Fruit fly (Drosophila melanogaster) whole organism, prepupa: Measurements from ENCODE around the gene Galk.
A peak's percentile ranks its signal among the peaks of the same experiment; 100 is the strongest.

Experiments used
- Blimp-1 ChIP-seq: fragments of 200-800 bp; sonication (Bioruptor generic); optimal IDR thresholded peaks from 3 replicates; lab custom pipeline; 2017; ENCODE audit warnings: missing biosample characterization, missing genetic modification characterization, mild to moderate bottlenecking, moderate library complexity, missing genetic modification reagents
- CG10631 ChIP-seq: fragments of 200-800 bp; sonication (Bioruptor generic); optimal IDR thresholded peaks from 2 replicates; lab custom pipeline; 2016; ENCODE audit warnings: missing biosample characterization, missing genetic modification characterization
- CG11294 ChIP-seq: fragments of 200-800 bp; sonication (Bioruptor generic); IDR thresholded peaks from 2 replicates; pipeline ENCODE4 v1.3.6; 2022; ENCODE audit warnings: missing biosample characterization, missing genetic modification characterization
- CG11762 ChIP-seq: fragments of 200-800 bp; sonication (Bioruptor generic); optimal IDR thresholded peaks from 3 replicates; lab custom pipeline; 2016; ENCODE audit warnings: missing biosample characterization, missing genetic modification characterization; ENCODE audit not compliant: insufficient read depth
- CG11902 ChIP-seq: fragments of 200-800 bp; sonication (Bioruptor generic); optimal IDR thresholded peaks from 3 replicates; lab custom pipeline; 2016; ENCODE audit warnings: missing biosample characterization, missing genetic modification characterization
- CG15336 ChIP-seq: fragments of 200-800 bp; sonication (Bioruptor generic); IDR thresholded peaks from 2 replicates; pipeline ENCODE4 v1.3.6; 2022; ENCODE audit warnings: missing biosample characterization, missing genetic modification characterization
- CG1621 ChIP-seq: fragments of 200-800 bp; sonication (Bioruptor generic); optimal IDR thresholded peaks from 3 replicates; lab custom pipeline; 2018; ENCODE audit warnings: missing biosample characterization, mild to moderate bottlenecking, missing genetic modification characterization
- CG16779 ChIP-seq: fragments of 200-800 bp; sonication (Bioruptor generic); optimal IDR thresholded peaks from 3 replicates; lab custom pipeline; 2017; ENCODE audit warnings: missing biosample characterization, mild to moderate bottlenecking, missing genetic modification characterization
- CG3032 ChIP-seq: fragments of 200-800 bp; optimal IDR thresholded peaks from 2 replicates; lab custom pipeline; 2019; ENCODE audit warnings: missing biosample characterization, mild to moderate bottlenecking, missing genetic modification characterization, moderate library complexity
- CG31627 ChIP-seq: fragments of 200-800 bp; sonication (Bioruptor generic); optimal IDR thresholded peaks from 3 replicates; lab custom pipeline; 2016; ENCODE audit warnings: missing biosample characterization, missing genetic modification characterization
- CG32006 ChIP-seq: fragments of 200-800 bp; sonication (Bioruptor generic); optimal IDR thresholded peaks from 3 replicates; lab custom pipeline; 2017; ENCODE audit warnings: missing biosample characterization, mild to moderate bottlenecking, missing genetic modification characterization
- CG34406 ChIP-seq: fragments of 200-800 bp; sonication (Bioruptor generic); optimal IDR thresholded peaks from 3 replicates; lab custom pipeline; 2016; ENCODE audit warnings: missing biosample characterization, missing genetic modification characterization
- CG6163 ChIP-seq: fragments of 200-800 bp; sonication (Bioruptor generic); IDR thresholded peaks from 3 replicates; pipeline ENCODE4 v1.3.6; 2022; ENCODE audit warnings: missing biosample characterization, missing genetic modification characterization
- CG6276 ChIP-seq: fragments of 200-800 bp; sonication (Bioruptor generic); optimal IDR thresholded peaks from 2 replicates; lab custom pipeline; 2017; ENCODE audit warnings: missing biosample characterization, mild to moderate bottlenecking, missing genetic modification characterization
- CG6792 ChIP-seq: fragments of 200-800 bp; sonication (Bioruptor generic); optimal IDR thresholded peaks from 3 replicates; lab custom pipeline; 2016; ENCODE audit warnings: missing biosample characterization, missing genetic modification characterization
- CG6808 ChIP-seq: fragments of 200-800 bp; sonication (Bioruptor generic); optimal IDR thresholded peaks from 3 replicates; lab custom pipeline; 2017; ENCODE audit warnings: missing biosample characterization, missing genetic modification characterization, mild to moderate bottlenecking, moderate library complexity, missing genetic modification reagents
- CG6854 ChIP-seq: fragments of 200-800 bp; sonication (Bioruptor generic); optimal IDR thresholded peaks from 2 replicates; lab custom pipeline; 2017; ENCODE audit warnings: missing biosample characterization, mild to moderate bottlenecking, missing genetic modification characterization
- CG8119 ChIP-seq: fragments of 200-800 bp; sonication (Bioruptor generic); IDR thresholded peaks from 3 replicates; pipeline ENCODE4 v1.3.6; 2022; ENCODE audit warnings: missing biosample characterization, missing genetic modification characterization
- CG8319 ChIP-seq: fragments of 200-800 bp; sonication (Bioruptor generic); optimal IDR thresholded peaks from 3 replicates; lab custom pipeline; 2016; ENCODE audit warnings: missing biosample characterization, missing genetic modification characterization
- CG8632 ChIP-seq: fragments of 200-800 bp; sonication (Bioruptor generic); optimal IDR thresholded peaks from 3 replicates; lab custom pipeline; 2016; ENCODE audit warnings: missing biosample characterization, missing genetic modification characterization
- CG9139 ChIP-seq: fragments of 200-800 bp; sonication (Bioruptor generic); optimal IDR thresholded peaks from 3 replicates; lab custom pipeline; 2017; ENCODE audit warnings: missing biosample characterization, mild to moderate bottlenecking, missing genetic modification characterization
- Eip78C ChIP-seq: fragments of 200-800 bp; sonication (Bioruptor generic); peaks from one replicate; lab custom pipeline; 2016; ENCODE audit warnings: missing biosample characterization, missing genetic modification characterization
- Eip93F ChIP-seq: fragments of 200-800 bp; sonication (Bioruptor generic); optimal IDR thresholded peaks from 2 replicates; lab custom pipeline; 2016; ENCODE audit warnings: missing biosample characterization, mild to moderate bottlenecking, missing genetic modification characterization
- Hr39 ChIP-seq: fragments of 200-800 bp; sonication (Bioruptor generic); optimal IDR thresholded peaks from 2 replicates; lab custom pipeline; 2016; ENCODE audit warnings: missing biosample characterization, missing genetic modification characterization
- Hr4 ChIP-seq: fragments of 200-800 bp; sonication (Bioruptor generic); optimal IDR thresholded peaks from 3 replicates; lab custom pipeline; 2016; ENCODE audit warnings: missing biosample characterization, missing genetic modification characterization
- Lpt ChIP-seq: fragments of 200-800 bp; sonication (Bioruptor generic); optimal IDR thresholded peaks from 3 replicates; lab custom pipeline; 2016; ENCODE audit warnings: missing biosample characterization, missing genetic modification characterization
- Met ChIP-seq: fragments of 200-800 bp; sonication (Bioruptor generic); optimal IDR thresholded peaks from 3 replicates; lab custom pipeline; 2016; ENCODE audit warnings: missing biosample characterization, missing genetic modification characterization
- Smox ChIP-seq: fragments of 200-800 bp; sonication (Bioruptor generic); optimal IDR thresholded peaks from 3 replicates; lab custom pipeline; 2016; ENCODE audit warnings: missing biosample characterization, missing genetic modification characterization
- Sox102F ChIP-seq: fragments of 200-800 bp; sonication (Bioruptor generic); optimal IDR thresholded peaks from 2 replicates; lab custom pipeline; 2016; ENCODE audit warnings: missing biosample characterization, mild to moderate bottlenecking, missing genetic modification characterization
- Sox15 ChIP-seq: fragments of 200-800 bp; sonication (Bioruptor generic); optimal IDR thresholded peaks from 3 replicates; lab custom pipeline; 2016; ENCODE audit warnings: missing biosample characterization, missing genetic modification characterization
- achi ChIP-seq: fragments of 200-800 bp; sonication (Bioruptor generic); optimal IDR thresholded peaks from 3 replicates; lab custom pipeline; 2016; ENCODE audit warnings: missing biosample characterization, missing genetic modification characterization
- acj6 ChIP-seq: fragments of 200-800 bp; sonication (Bioruptor generic); optimal IDR thresholded peaks from 3 replicates; lab custom pipeline; 2016; ENCODE audit warnings: missing biosample characterization, missing genetic modification characterization
- cyc ChIP-seq: fragments of 200-800 bp; sonication (Bioruptor generic); optimal IDR thresholded peaks from 3 replicates; lab custom pipeline; 2016; ENCODE audit warnings: missing biosample characterization, missing genetic modification characterization
- dac ChIP-seq: fragments of 200-800 bp; sonication (Bioruptor generic); optimal IDR thresholded peaks from 2 replicates; lab custom pipeline; 2017; ENCODE audit warnings: missing biosample characterization, mild to moderate bottlenecking, missing genetic modification characterization
- dsx ChIP-seq: fragments of 200-800 bp; optimal IDR thresholded peaks from 3 replicates; lab custom pipeline; 2019; ENCODE audit warnings: missing biosample characterization, mild to moderate bottlenecking, missing genetic modification characterization, moderate library complexity; ENCODE audit not compliant: poor library complexity, severe bottlenecking
- eg ChIP-seq: fragments of 200-800 bp; sonication (Bioruptor generic); IDR thresholded peaks from 3 replicates; pipeline ENCODE4 v1.3.6; 2022; ENCODE audit warnings: missing biosample characterization, missing genetic modification characterization
- esn ChIP-seq: fragments of 200-800 bp; sonication (Bioruptor generic); optimal IDR thresholded peaks from 2 replicates; lab custom pipeline; 2016; ENCODE audit warnings: missing biosample characterization, mild to moderate bottlenecking, missing genetic modification characterization, moderate library complexity
- fd85E ChIP-seq: fragments of 200-800 bp; sonication (Bioruptor generic); optimal IDR thresholded peaks from 3 replicates; lab custom pipeline; 2016; ENCODE audit warnings: missing biosample characterization, missing genetic modification characterization
- fkh ChIP-seq: fragments of 200-800 bp; sonication (Bioruptor generic); optimal IDR thresholded peaks from 3 replicates; lab custom pipeline; 2017; ENCODE audit warnings: missing biosample characterization, mild to moderate bottlenecking, missing genetic modification characterization, moderate library complexity
- pdm3 ChIP-seq: fragments of 200-800 bp; sonication (Bioruptor generic); optimal IDR thresholded peaks from 3 replicates; lab custom pipeline; 2016; ENCODE audit warnings: missing biosample characterization, missing genetic modification characterization
- salr ChIP-seq, 2 experiments: fragments of 200-800 bp; sonication (Bioruptor generic); optimal IDR thresholded peaks; 3 replicates each; lab custom pipeline; 2016 to 2018; ENCODE audit warnings: missing biosample characterization in 2 of 2, missing genetic modification characterization in 2 of 2, mild to moderate bottlenecking in 1 of 2
- spab ChIP-seq: fragments of 200-800 bp; sonication (Bioruptor generic); optimal IDR thresholded peaks from 2 replicates; lab custom pipeline; 2017; ENCODE audit warnings: missing biosample characterization, mild to moderate bottlenecking, missing genetic modification characterization, missing genetic modification reagents
- ss ChIP-seq, 2 experiments: fragments of 200-800 bp; sonication (Bioruptor generic); optimal IDR thresholded peaks; 2 replicates in 1 of 2; 3 replicates in 1 of 2; lab custom pipeline; 2017 to 2018; ENCODE audit warnings: mild to moderate bottlenecking in 2 of 2, missing biosample characterization in 2 of 2, missing genetic modification characterization in 2 of 2, moderate library complexity in 1 of 2
- svp ChIP-seq: fragments of 200-800 bp; sonication (Bioruptor generic); peaks from one replicate; lab custom pipeline; 2016; ENCODE audit warnings: missing biosample characterization, missing genetic modification characterization

Galk gene

dm6 chr3L:8981495-8981894 is 4.4 kb downstream of the Galk start, which contains the start of gene CG13314:
TSS of gene CG13314 (plus strand) at chr3L:8981795.
- TF ChIP-seq Hr4 (GFP tag; lab: Kevin White, UChicago) = no peak
- no peak for TF ChIP-seq CG8319 (GFP tag; lab: Kevin White, UChicago)
- TF ChIP-seq CG31627 (GFP tag; lab: Kevin White, UChicago) = no peak
- TF ChIP-seq cyc (GFP tag; lab: Kevin White, UChicago) = no peak
- TF ChIP-seq spab (GFP tag; lab: Kevin White, UChicago) = no peak
- TF ChIP-seq CG8632 (GFP tag; lab: Kevin White, UChicago) = no peak
- TF ChIP-seq dsx (GFP tag; lab: Kevin White, UChicago) = no peak
- TF ChIP-seq, all 60 proteins: peak for 0

DNA sequence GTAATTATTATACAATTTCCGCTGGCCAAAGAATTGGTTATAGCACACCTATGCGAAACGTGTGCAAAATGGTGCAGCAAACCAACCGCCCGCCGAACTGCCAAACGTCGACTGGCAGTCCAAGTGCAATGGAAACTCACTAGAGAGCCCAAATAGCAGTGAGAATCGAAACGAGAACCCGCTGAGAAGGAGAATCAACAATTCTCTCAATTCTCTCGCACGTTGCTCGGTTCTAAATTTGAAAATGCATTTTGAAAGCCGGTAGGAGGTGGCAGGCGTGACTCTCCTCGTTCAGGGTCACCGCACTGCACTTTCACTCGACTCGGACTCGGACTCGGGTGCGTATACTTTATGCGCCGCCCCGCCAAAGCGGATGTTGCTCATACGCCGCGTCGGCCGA is 6.1 kb downstream of the Galk start, which contains the start of gene CG5644:
CG5644 (minus strand) TSS at position 101 of the 400 bp plus-strand sequence.
- TF ChIP-seq CG34406 = no peak
- no peak for TF ChIP-seq CG6854 (GFP tag; lab: Kevin White, UChicago)
- TF ChIP-seq ss (GFP tag; optimal IDR thresholded peaks at IDR 0.05; lab: Kevin White, UChicago) = no peak
- no peak for TF ChIP-seq CG6163 (GFP tag; lab: Robert Waterston, UW)
- no peak for TF ChIP-seq Smox
- TF ChIP-seq Met (GFP tag; lab: Kevin White, UChicago) = no peak
- no peak for TF ChIP-seq Hr39 (GFP tag; lab: Kevin White, UChicago)
- TF ChIP-seq Eip93F = no peak
- TF ChIP-seq CG1621 (tag; lab: Kevin White, UChicago) = no peak
- TF ChIP-seq CG6276 (GFP tag; lab: Kevin White, UChicago) = no peak
- no peak for TF ChIP-seq Sox102F (GFP tag; lab: Kevin White, UChicago)
- no peak for TF ChIP-seq CG8119 (GFP tag; lab: Robert Waterston, UW)
- no peak for TF ChIP-seq CG9139 (GFP tag; lab: Kevin White, UChicago)
- no peak for TF ChIP-seq CG11762 (GFP tag; lab: Kevin White, UChicago)
- TF ChIP-seq salr (GFP tag; optimal IDR thresholded peaks at IDR 0.05; lab: Kevin White, UChicago) = no peak
- TF ChIP-seq CG16779 (tag; lab: Kevin White, UChicago) = no peak

DNA sequence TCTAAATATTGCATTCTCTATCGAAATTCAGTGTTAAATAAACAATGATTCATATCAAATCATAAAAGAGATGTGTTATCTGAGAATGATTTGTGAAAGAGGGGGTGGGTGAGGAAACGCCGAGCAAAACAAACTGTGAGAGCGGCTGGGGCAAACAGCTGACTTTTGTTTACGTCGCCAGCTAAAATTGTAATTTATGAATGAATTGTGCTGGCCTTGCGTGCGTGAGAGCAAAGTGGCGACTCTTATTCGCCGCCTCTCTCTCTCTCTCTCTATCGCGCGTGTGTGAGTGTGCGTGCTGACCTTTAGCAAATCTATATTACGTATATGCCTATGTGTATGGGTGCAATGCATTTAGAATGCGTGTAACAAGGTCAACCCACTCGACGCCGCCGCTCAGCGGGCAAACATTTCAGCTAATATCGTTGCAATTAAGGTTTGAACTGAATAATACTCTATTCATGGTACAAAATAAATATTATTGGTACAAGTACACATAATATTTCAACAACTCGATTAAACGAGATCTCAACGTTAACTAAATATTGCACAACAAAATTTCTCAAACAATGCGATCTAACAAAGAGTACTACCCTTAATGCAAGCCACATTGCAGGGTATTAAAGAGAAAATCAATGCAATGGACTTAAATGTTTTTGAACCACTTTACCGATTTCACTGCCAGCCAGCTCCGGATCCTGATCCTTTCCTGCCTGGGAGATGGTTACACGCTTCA is 7.0 kb downstream of the Galk start:
- peak; percentile 22 for TF ChIP-seq achi
- no peak for TF ChIP-seq Blimp-1 (GFP tag; lab: Kevin White, UChicago)
- TF ChIP-seq Hr4 (GFP tag; lab: Kevin White, UChicago) = peak; percentile 71
- no peak for TF ChIP-seq CG16779 (tag; lab: Kevin White, UChicago)
- peak; percentile 18 for TF ChIP-seq CG6792 (GFP tag; lab: Kevin White, UChicago)
- no peak for TF ChIP-seq Met (GFP tag; lab: Kevin White, UChicago)
- no peak for TF ChIP-seq Lpt
- no peak for TF ChIP-seq fd85E (GFP tag; lab: Kevin White, UChicago)
- TF ChIP-seq CG9139 (GFP tag; lab: Kevin White, UChicago) = no peak
- TF ChIP-seq CG10631 (GFP tag; lab: Kevin White, UChicago) = peak; percentile 28
- TF ChIP-seq dac = no peak
- TF ChIP-seq Smox = no peak
- no peak for TF ChIP-seq CG3032 (tag; lab: Kevin White, UChicago)
- TF ChIP-seq pdm3 (GFP tag; lab: Kevin White, UChicago) = no peak
- peak; percentile 81 for TF ChIP-seq svp (GFP tag; lab: Kevin White, UChicago)
- no peak for TF ChIP-seq spab (GFP tag; lab: Kevin White, UChicago)
- TF ChIP-seq CG6808 (GFP tag; lab: Kevin White, UChicago) = no peak
- no peak for TF ChIP-seq CG11902
- no peak for TF ChIP-seq CG11762 (GFP tag; lab: Kevin White, UChicago)
- peak; percentile 60 for TF ChIP-seq Eip78C
- TF ChIP-seq eg = peak; percentile 82
- peak; percentile 29 for TF ChIP-seq CG34406
- no peak for TF ChIP-seq Sox102F (GFP tag; lab: Kevin White, UChicago)
- peak; percentile 66 for TF ChIP-seq CG32006 (GFP tag; lab: Kevin White, UChicago)
- TF ChIP-seq acj6 (GFP tag; lab: Kevin White, UChicago) = peak; percentile 46
- TF ChIP-seq CG6163 (GFP tag; lab: Robert Waterston, UW) = peak; percentile 60; the same call in 2 of the 3 replicates
- peak; percentile 70 for TF ChIP-seq Hr39 (GFP tag; lab: Kevin White, UChicago)
- TF ChIP-seq CG11294 = peak; percentile 80; the same call in 1 of the 2 replicates
- TF ChIP-seq esn = peak; percentile 58
- no peak for TF ChIP-seq CG6276 (GFP tag; lab: Kevin White, UChicago)
- TF ChIP-seq CG8632 (GFP tag; lab: Kevin White, UChicago) = peak; percentile 6
- TF ChIP-seq Sox15 (GFP tag; lab: Kevin White, UChicago) = no peak
- peak; percentile 67 for TF ChIP-seq fkh (GFP tag; lab: Kevin White, UChicago)
- TF ChIP-seq CG15336 (GFP tag; lab: Robert Waterston, UW) = peak; percentile 86
